ENCODE assay signal across 5 fruit fly cellular contexts in genomic region chr3R:10862773-10863445, dm6.
TF ChIP-seq lines count a peak whose summit lies in the region.

Gene CG6574 (minus strand): TSS chr3R:10862988.

- no peak for TF ChIP-seq CTCF in whole organism, embryonic (GFP tag; optimal IDR thresholded peaks at IDR 0.05; lab: Kevin White, UChicago)

TF ChIP-seq in whole organism, adult, 20 proteins besides CTCF, POLR2A, EP300 and RAD21:
- TF ChIP-seq bab1 (GFP tag; optimal IDR thresholded peaks at IDR 0.05; lab: Kevin White, UChicago), result peak; percentile 64
- peak; percentile 44 for TF ChIP-seq CG12768 (GFP tag; optimal IDR thresholded peaks at IDR 0.05; lab: Kevin White, UChicago)
- TF ChIP-seq CG7101 (tag; optimal IDR thresholded peaks at IDR 0.05; lab: Kevin White, UChicago), result no peak
- TF ChIP-seq Mnt (GFP tag; optimal IDR thresholded peaks at IDR 0.05; lab: Kevin White, UChicago), result peak; percentile 90
- TF ChIP-seq toe (GFP tag; optimal IDR thresholded peaks at IDR 0.05; lab: Kevin White, UChicago), result no peak
- peak; percentile 54 for TF ChIP-seq CG11617 (GFP tag; optimal IDR thresholded peaks at IDR 0.05; lab: Kevin White, UChicago)
- peak; percentile 5 for TF ChIP-seq CG14711 (tag; optimal IDR thresholded peaks at IDR 0.05; lab: Kevin White, UChicago)
- peak; percentile 87 for TF ChIP-seq cic (GFP tag; optimal IDR thresholded peaks at IDR 0.05; lab: Kevin White, UChicago)
- peak; percentile 18 for TF ChIP-seq Clk (GFP tag; optimal IDR thresholded peaks at IDR 0.05; lab: Kevin White, UChicago)
- TF ChIP-seq Crg-1 (GFP tag; optimal IDR thresholded peaks at IDR 0.05; lab: Kevin White, UChicago), result no peak
- no peak for TF ChIP-seq CG33017 (tag; optimal IDR thresholded peaks at IDR 0.05; lab: Kevin White, UChicago)
TF ChIP-seq in whole organism, adult: peak in this region for 7.

TF ChIP-seq in whole organism, embryonic, 481 proteins besides CTCF, POLR2A, EP300 and RAD21 (continues in another document):
- no peak for TF ChIP-seq tgo (GFP tag; IDR thresholded peaks at IDR 0.05; lab: Robert Waterston, UW)
- TF ChIP-seq E2f1 (GFP tag; IDR thresholded peaks at IDR 0.05; lab: Robert Waterston, UW), result 0 out of 2 replicates have a peak, but pooled peaks have one; percentile 5
- TF ChIP-seq ssp (GFP tag; IDR thresholded peaks at IDR 0.05; lab: Robert Waterston, UW), result no peak
- 0 out of 3 replicates have a peak, but pooled peaks have one; percentile 14 for TF ChIP-seq Opbp (GFP tag; IDR thresholded peaks at IDR 0.05; lab: Robert Waterston, UW; ENCODE audit: partially characterized antibody)
- TF ChIP-seq caup (GFP tag; optimal IDR thresholded peaks at IDR 0.05; lab: Kevin White, UChicago; ENCODE audit: severe bottlenecking), result no peak
- peak; percentile 36 for TF ChIP-seq CG6254 (GFP tag; optimal IDR thresholded peaks at IDR 0.05; lab: Kevin White, UChicago)
- TF ChIP-seq CG2678 (tag; optimal IDR thresholded peaks at IDR 0.05; lab: Kevin White, UChicago), result no peak
- no peak for TF ChIP-seq pho (GFP tag; optimal IDR thresholded peaks at IDR 0.05; lab: Kevin White, UChicago)
- peak in 1 of 2 experiments; percentile 74 for TF ChIP-seq tll (GFP tag; optimal IDR thresholded peaks at IDR 0.05; lab: Kevin White, UChicago)
- peak; percentile 44; the same call in 1 of the 2 replicates for TF ChIP-seq Drgx (GFP tag; IDR thresholded peaks at IDR 0.05; lab: Robert Waterston, UW)
- TF ChIP-seq pnt (GFP tag; optimal IDR thresholded peaks at IDR 0.05; lab: Kevin White, UChicago), result no peak
- peak; percentile 40 for TF ChIP-seq CG12769 (tag; optimal IDR thresholded peaks at IDR 0.05; lab: Kevin White, UChicago)
- no peak for TF ChIP-seq cato (GFP tag; optimal IDR thresholded peaks at IDR 0.05; lab: Kevin White, UChicago; ENCODE audit: borderline replicate concordance)
- TF ChIP-seq CG9797 (GFP tag; optimal IDR thresholded peaks at IDR 0.05; lab: Kevin White, UChicago), result no peak
- peak; percentile 17 for TF ChIP-seq cwo (GFP tag; optimal IDR thresholded peaks at IDR 0.05; lab: Kevin White, UChicago)
- peak; percentile 15; the same call in 1 of the 2 replicates for TF ChIP-seq E2f2 (GFP tag; IDR thresholded peaks at IDR 0.05; lab: Robert Waterston, UW)
- TF ChIP-seq zen (tag; optimal IDR thresholded peaks at IDR 0.05; lab: Kevin White, UChicago), result no peak
- TF ChIP-seq CG12236 (GFP tag; optimal IDR thresholded peaks at IDR 0.05; lab: Kevin White, UChicago), result no peak
- TF ChIP-seq B-H2 (GFP tag; optimal IDR thresholded peaks at IDR 0.05; lab: Kevin White, UChicago), result no peak

TF ChIP-seq in whole organism, prepupa, 60 proteins besides CTCF, POLR2A, EP300 and RAD21 (continues in another document):
- TF ChIP-seq CG3032 (tag; optimal IDR thresholded peaks at IDR 0.05; lab: Kevin White, UChicago) (no peak), CG4318 (GFP tag; optimal IDR thresholded peaks at IDR 0.05; lab: Kevin White, UChicago) (no peak), achi (GFP tag; optimal IDR thresholded peaks at IDR 0.05; lab: Kevin White, UChicago) (peak; percentile 20), CG9139 (GFP tag; optimal IDR thresholded peaks at IDR 0.05; lab: Kevin White, UChicago) (no peak), CG15336 (GFP tag; IDR thresholded peaks at IDR 0.05; lab: Robert Waterston, UW) (no peak), fkh (GFP tag; optimal IDR thresholded peaks at IDR 0.05; lab: Kevin White, UChicago) (peak; percentile 77), CG11762 (GFP tag; optimal IDR thresholded peaks at IDR 0.05; lab: Kevin White, UChicago; ENCODE audit: insufficient read depth) (peak; percentile 20), eg (GFP tag; IDR thresholded peaks at IDR 0.05; lab: Robert Waterston, UW) (peak; percentile 61; the same call in 1 of the 3 replicates), dsx (GFP tag; optimal IDR thresholded peaks at IDR 0.05; lab: Kevin White, UChicago; ENCODE audit: poor library complexity, severe bottlenecking) (no peak), Ets96B (tag; optimal IDR thresholded peaks at IDR 0.05; lab: Kevin White, UChicago) (no peak), Eip78C (GFP tag; lab: Kevin White, UChicago) (peak; percentile 74), vri (GFP tag; optimal IDR thresholded peaks at IDR 0.05; lab: Kevin White, UChicago) (peak; percentile 79), dac (GFP tag; optimal IDR thresholded peaks at IDR 0.05; lab: Kevin White, UChicago) (no peak), Smox (GFP tag; optimal IDR thresholded peaks at IDR 0.05; lab: Kevin White, UChicago) (no peak), CG16779 (tag; optimal IDR thresholded peaks at IDR 0.05; lab: Kevin White, UChicago) (no peak), esn (GFP tag; optimal IDR thresholded peaks at IDR 0.05; lab: Kevin White, UChicago) (peak; percentile 43), CG1621 (tag; optimal IDR thresholded peaks at IDR 0.05; lab: Kevin White, UChicago) (no peak), Met (GFP tag; optimal IDR thresholded peaks at IDR 0.05; lab: Kevin White, UChicago) (no peak), CG6163 (GFP tag; IDR thresholded peaks at IDR 0.05; lab: Robert Waterston, UW) (peak; percentile 32; the same call in 2 of the 3 replicates), CG8319 (GFP tag; optimal IDR thresholded peaks at IDR 0.05; lab: Kevin White, UChicago) (no peak), svp (GFP tag; lab: Kevin White, UChicago) (no peak)

TF ChIP-seq in whole organism, pupa, 21 proteins besides CTCF, POLR2A, EP300 and RAD21:
- TF ChIP-seq Ets98B (GFP tag; IDR thresholded peaks at IDR 0.05; lab: Robert Waterston, UW), result peak; percentile 36; the same call in 1 of the 2 replicates
- TF ChIP-seq EcR (GFP tag; optimal IDR thresholded peaks at IDR 0.05; lab: Kevin White, UChicago), result no peak
- TF ChIP-seq CG9948 (tag; optimal IDR thresholded peaks at IDR 0.05; lab: Kevin White, UChicago), result peak; percentile 15
- no peak for TF ChIP-seq CG10348 (GFP tag; IDR thresholded peaks at IDR 0.05; lab: Robert Waterston, UW)
- no peak for TF ChIP-seq rn (GFP tag; IDR thresholded peaks at IDR 0.05; lab: Robert Waterston, UW)
- no peak for TF ChIP-seq Pif1B (GFP tag; optimal IDR thresholded peaks at IDR 0.05; lab: Kevin White, UChicago)
- no peak for TF ChIP-seq gl (tag; optimal IDR thresholded peaks at IDR 0.05; lab: Kevin White, UChicago)
- TF ChIP-seq fd96Ca (GFP tag; IDR thresholded peaks at IDR 0.05; lab: Robert Waterston, UW), result peak; percentile 36; the same call in 1 of the 3 replicates
- TF ChIP-seq CG13204 (GFP tag; optimal IDR thresholded peaks at IDR 0.05; lab: Kevin White, UChicago), result no peak
- TF ChIP-seq CG17806 (tag; optimal IDR thresholded peaks at IDR 0.05; lab: Kevin White, UChicago), result peak; percentile 26
- TF ChIP-seq Pif1A (GFP tag; optimal IDR thresholded peaks at IDR 0.05; lab: Kevin White, UChicago), result no peak
- peak; percentile 42; the same call in 1 of the 2 replicates for TF ChIP-seq CG32121 (GFP tag; IDR thresholded peaks at IDR 0.05; lab: Robert Waterston, UW)
- peak; percentile 4 for TF ChIP-seq CG34367 (tag; optimal IDR thresholded peaks at IDR 0.05; lab: Kevin White, UChicago)
- no peak for TF ChIP-seq CG14655 (GFP tag; optimal IDR thresholded peaks at IDR 0.05; lab: Kevin White, UChicago)
- peak; percentile 46; the same call in 1 of the 2 replicates for TF ChIP-seq CG12605 (GFP tag; IDR thresholded peaks at IDR 0.05; lab: Robert Waterston, UW)
- TF ChIP-seq CG8301 (tag; optimal IDR thresholded peaks at IDR 0.05; lab: Kevin White, UChicago), result peak; percentile 45
- TF ChIP-seq CG15710 (tag; optimal IDR thresholded peaks at IDR 0.05; lab: Kevin White, UChicago), result no peak
- no peak for TF ChIP-seq Snoo (tag; optimal IDR thresholded peaks at IDR 0.05; lab: Kevin White, UChicago)
- TF ChIP-seq CG8159 (tag; optimal IDR thresholded peaks at IDR 0.05; lab: Kevin White, UChicago), result no peak
- TF ChIP-seq CG4496 (GFP tag; IDR thresholded peaks at IDR 0.05; lab: Robert Waterston, UW), result no peak
- TF ChIP-seq D1 (tag; optimal IDR thresholded peaks at IDR 0.05; lab: Kevin White, UChicago), result no peak

TF ChIP-seq in whole organism, wandering third instar larva, 38 proteins besides CTCF, POLR2A, EP300 and RAD21:
- no peak for TF ChIP-seq lola (GFP tag; optimal IDR thresholded peaks at IDR 0.05; lab: Kevin White, UChicago)
- peak; percentile 32 for TF ChIP-seq h (GFP tag; optimal IDR thresholded peaks at IDR 0.05; lab: Kevin White, UChicago)
- TF ChIP-seq Myc (optimal IDR thresholded peaks at IDR 0.05; lab: Kevin White, UChicago), result peak; percentile 39
- peak; percentile 38 for TF ChIP-seq br (GFP tag; optimal IDR thresholded peaks at IDR 0.05; lab: Kevin White, UChicago)
- peak; percentile 2 for TF ChIP-seq ey (GFP tag; optimal IDR thresholded peaks at IDR 0.05; lab: Kevin White, UChicago)
- peak; percentile 2 for TF ChIP-seq OdsH (GFP tag; optimal IDR thresholded peaks at IDR 0.05; lab: Kevin White, UChicago)
- peak in 1 of 2 experiments; percentile 41 for TF ChIP-seq foxo (GFP tag; optimal IDR thresholded peaks at IDR 0.05; lab: Kevin White, UChicago)
- no peak for TF ChIP-seq Rel (GFP tag; optimal IDR thresholded peaks at IDR 0.05; lab: Kevin White, UChicago)
- TF ChIP-seq Rel (tag; optimal IDR thresholded peaks at IDR 0.05; lab: Kevin White, UChicago), result peak; percentile 27
- no peak for TF ChIP-seq psq (GFP tag; optimal IDR thresholded peaks at IDR 0.05; lab: Kevin White, UChicago)
- peak; percentile 13 for TF ChIP-seq HLH106 (tag; optimal IDR thresholded peaks at IDR 0.05; lab: Kevin White, UChicago)
